Worm (Caenorhabditis elegans) whole organism, young adult: Measurements from ENCODE around the gene nos-3.

Source experiments
- B0019.2 ChIP-seq: fragments of 200-800 bp; sonication (Bioruptor generic); conservative IDR thresholded peaks from 2 replicates; pipeline ENCODE4 v1.3.6; 2022; ENCODE audit warnings: missing genetic modification reagents, missing genetic modification characterization, missing compliant biosample characterization
- F23B12.7 ChIP-seq: sonication (generic microtip); optimal IDR thresholded peaks from 2 replicates; lab custom pipeline; 2017; ENCODE audit warnings: missing genetic modification characterization, mild to moderate bottlenecking, missing compliant biosample characterization, antibody characterized with exemption, moderate library complexity; ENCODE audit not compliant: insufficient read depth
- F33H1.4 ChIP-seq: fragments of 200-800 bp; sonication (Bioruptor generic); IDR thresholded peaks from 2 replicates; pipeline ENCODE4 v1.3.6; 2022; ENCODE audit warnings: missing genetic modification reagents, missing genetic modification characterization, missing compliant biosample characterization
- F49E8.2 ChIP-seq: sonication (generic microtip); optimal IDR thresholded peaks from 3 replicates; lab custom pipeline; 2017; ENCODE audit warnings: missing genetic modification characterization, mild to moderate bottlenecking, missing compliant biosample characterization, antibody characterized with exemption, moderate library complexity; ENCODE audit not compliant: insufficient read depth
- F52B5.7 ChIP-seq: sonication (generic microtip); optimal IDR thresholded peaks from 2 replicates; lab custom pipeline; 2016; ENCODE audit warnings: mild to moderate bottlenecking, missing genetic modification characterization, missing compliant biosample characterization
- T26A5.8 ChIP-seq: sonication (generic microtip); optimal IDR thresholded peaks from 2 replicates; lab custom pipeline; 2016; ENCODE audit warnings: missing genetic modification characterization, missing compliant biosample characterization
- athp-1 ChIP-seq: sonication (generic microtip); optimal IDR thresholded peaks from 2 replicates; lab custom pipeline; 2017; ENCODE audit warnings: mild to moderate bottlenecking, missing genetic modification characterization, missing compliant biosample characterization
- him-1 ChIP-seq: sonication (generic microtip); optimal IDR thresholded peaks from 2 replicates; lab custom pipeline; 2016; ENCODE audit warnings: missing genotype, missing genetic modification reagents, missing genetic modification characterization, missing compliant biosample characterization
- snpc-4 ChIP-seq, 5 experiments: fragments of 150-350 bp in 1 of 5; sonication (generic microtip) in 4 of 5; optimal IDR thresholded peaks; 2 replicates each; lab custom pipeline; 2014 to 2018; ENCODE audit warnings: missing genetic modification characterization in 5 of 5, missing biosample characterization in 3 of 5, antibody characterized with exemption in 2 of 5, mild to moderate bottlenecking in 2 of 5, missing compliant biosample characterization in 2 of 5, missing genotype in 2 of 5, moderate library complexity in 2 of 5, missing genetic modification reagents in 1 of 5
- tlf-1 ChIP-seq: fragments of 200-800 bp; sonication (Bioruptor generic); optimal IDR thresholded peaks from 2 replicates; lab custom pipeline; 2018; ENCODE audit warnings: mild to moderate bottlenecking, missing genetic modification characterization, missing compliant biosample characterization
- unc-130 ChIP-seq: sonication (generic microtip); optimal IDR thresholded peaks from 2 replicates; lab custom pipeline; 2016; ENCODE audit warnings: missing genetic modification reagents, missing genetic modification characterization, missing compliant biosample characterization
- ztf-28 ChIP-seq: fragments of 200-800 bp; sonication (Bioruptor generic); IDR thresholded peaks from 2 replicates; pipeline ENCODE4 v1.3.6; 2022; ENCODE audit warnings: missing genetic modification reagents, missing genetic modification characterization, missing compliant biosample characterization

- no peak for TF ChIP-seq unc-130
- TF ChIP-seq ztf-28 (GFP tag; lab: Robert Waterston, UW), result no peak
- no peak for TF ChIP-seq tlf-1 (GFP tag; lab: Kevin White, UChicago)
- no peak for TF ChIP-seq B0019.2 (GFP tag; lab: Robert Waterston, UW)
- TF ChIP-seq F52B5.7 (tag; lab: Kevin White, UChicago), result no peak
- TF ChIP-seq F49E8.2 (tag; lab: Kevin White, UChicago), result no peak
- no peak for TF ChIP-seq athp-1
- no peak for TF ChIP-seq him-1
- no peak for TF ChIP-seq snpc-4 (GFP tag; optimal IDR thresholded peaks at IDR 0.05; lab: Kevin White, UChicago)
- no peak for TF ChIP-seq snpc-4 (tag; optimal IDR thresholded peaks at IDR 0.05; lab: Kevin White, UChicago)
- TF ChIP-seq T26A5.8, result no peak
- TF ChIP-seq F33H1.4, result no peak
- TF ChIP-seq F23B12.7 (tag; lab: Kevin White, UChicago), result no peak
Measured at ce11 chrII:9753730-9754129, 7.6 kb downstream of the nos-3 start, which contains the start of gene ZK1321.1.
